Worm (Caenorhabditis elegans) whole organism, L3 larva: Measurements from ENCODE around the gene rsp-6.

ENCODE experiments used
- ama-1 ChIP-seq: fragments of 150-350 bp; optimal IDR thresholded peaks from 2 replicates; lab custom pipeline; 2018
- daf-12 ChIP-seq: fragments of 150-350 bp; optimal IDR thresholded peaks from 2 replicates; lab custom pipeline; 2014; ENCODE audit warnings: missing biosample characterization, missing genetic modification reagents, missing genetic modification characterization
- egl-27 ChIP-seq: sonication (generic microtip); optimal IDR thresholded peaks from 4 replicates; lab custom pipeline; 2017; ENCODE audit warnings: missing biosample characterization, missing genetic modification reagents, missing genetic modification characterization
- lin-39 ChIP-seq: fragments of 150-350 bp; optimal IDR thresholded peaks from 2 replicates; lab custom pipeline; 2018; ENCODE audit warnings: missing biosample characterization, missing genetic modification reagents, missing genetic modification characterization
- nhr-12 ChIP-seq: fragments of 150-350 bp; optimal IDR thresholded peaks from 2 replicates; lab custom pipeline; 2014; ENCODE audit warnings: missing biosample characterization, missing genetic modification characterization
- nhr-43 ChIP-seq: sonication (generic microtip); optimal IDR thresholded peaks from 2 replicates; lab custom pipeline; 2016; ENCODE audit warnings: mild to moderate bottlenecking, missing genetic modification characterization, missing compliant biosample characterization; ENCODE audit not compliant: poor library complexity, severe bottlenecking
- nhr-76 ChIP-seq: fragments of 150-350 bp; sonication (generic microtip); optimal IDR thresholded peaks from 5 replicates; lab custom pipeline; 2014; ENCODE audit warnings: missing biosample characterization, missing genetic modification characterization
- pha-4 ChIP-seq: fragments of 150-350 bp; optimal IDR thresholded peaks from 2 replicates; lab custom pipeline; 2014; ENCODE audit warnings: missing biosample characterization, missing genetic modification reagents, missing genetic modification characterization
- sea-2 ChIP-seq: fragments of 150-350 bp; sonication (generic microtip); optimal IDR thresholded peaks from 4 replicates; lab custom pipeline; 2014; ENCODE audit warnings: missing biosample characterization, missing genetic modification reagents, missing genetic modification characterization
- tbx-2 ChIP-seq: sonication (generic microtip); optimal IDR thresholded peaks from 2 replicates; lab custom pipeline; 2016; ENCODE audit warnings: mild to moderate bottlenecking, missing genetic modification characterization, missing compliant biosample characterization
- unc-39 ChIP-seq: sonication (generic microtip); optimal IDR thresholded peaks from 4 replicates; lab custom pipeline; 2017; ENCODE audit warnings: missing biosample characterization, missing genetic modification characterization
- zag-1 ChIP-seq: fragments of 150-350 bp; optimal IDR thresholded peaks from 2 replicates; lab custom pipeline; 2014; ENCODE audit warnings: missing biosample characterization, missing genetic modification characterization
- ztf-4 ChIP-seq: fragments of 150-350 bp; optimal IDR thresholded peaks from 2 replicates; lab custom pipeline; 2014; ENCODE audit warnings: missing biosample characterization, missing genetic modification characterization

DNA sequence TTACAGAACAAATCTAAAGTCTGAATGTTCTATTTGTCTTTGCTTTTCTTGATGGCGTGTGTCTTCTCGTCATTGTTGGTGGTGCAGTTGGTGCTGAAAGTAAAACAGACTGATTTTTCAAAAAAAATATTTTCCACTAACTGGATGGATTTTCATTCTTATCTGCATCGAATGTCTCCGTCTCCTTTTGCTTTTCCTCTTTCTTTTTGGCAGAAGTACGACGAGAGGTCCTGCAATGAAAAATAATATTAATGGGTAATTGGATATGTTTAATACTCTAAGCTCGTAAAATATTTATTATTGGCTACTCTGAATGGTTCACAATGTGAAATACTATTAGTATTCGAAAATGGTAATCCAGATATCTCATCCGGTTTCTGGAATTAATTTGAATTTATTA lies 30.9 kb downstream of the rsp-6 start, which contains the start of gene del-7:
- TF ChIP-seq pha-4 (tag; lab: Kevin White, UChicago) (no peak), ztf-4 (tag; lab: Kevin White, UChicago) (no peak), unc-39 (tag; lab: Kevin White, UChicago) (no peak), lin-39 (tag; lab: Kevin White, UChicago) (no peak), sea-2 (GFP tag; lab: Kevin White, UChicago) (no peak), nhr-43 (tag; lab: Kevin White, UChicago) (no peak), tbx-2 (tag; lab: Kevin White, UChicago) (no peak), daf-12 (no peak), egl-27 (no peak), nhr-12 (tag; lab: Kevin White, UChicago) (no peak), zag-1 (tag; lab: Kevin White, UChicago) (no peak), ama-1 (lab: Kevin White, UChicago) (no peak), nhr-76 (tag; lab: Kevin White, UChicago) (no peak)
